Worm (Caenorhabditis elegans): Measurements from ENCODE around the gene srd-33.

Gene srd-33

ce11 chrV:4823683-4824391 lies 48.3 kb upstream of the srd-33 start (continued):
- no peak for TF ChIP-seq D1046.2 (GFP tag; IDR thresholded peaks at IDR 0.05)
- TF ChIP-seq zip-11 (GFP tag; IDR thresholded peaks at IDR 0.05): 0 out of 2 replicates have a peak, but pooled peaks have one; percentile 6
- TF ChIP-seq gei-8 (GFP tag; optimal IDR thresholded peaks at IDR 0.05): peak; percentile 54
- TF ChIP-seq ztf-11 (tag; optimal IDR thresholded peaks at IDR 0.05): no peak
- no peak for TF ChIP-seq cey-2 (tag; optimal IDR thresholded peaks at IDR 0.05; ENCODE audit: borderline replicate concordance, insufficient read depth)
- TF ChIP-seq lin-13 (GFP tag; optimal IDR thresholded peaks at IDR 0.05): peak; percentile 34
- peak; percentile 40; the same call in 1 of the 2 replicates for TF ChIP-seq arid-1 (GFP tag; conservative IDR thresholded peaks at IDR 0.05)
- no peak for TF ChIP-seq nhr-77 (tag; optimal IDR thresholded peaks at IDR 0.05)
- no peak for TF ChIP-seq ceh-28 (tag; optimal IDR thresholded peaks at IDR 0.05)
- peak; percentile 19; the same call in 1 of the 2 replicates for TF ChIP-seq dmd-8 (GFP tag; IDR thresholded peaks at IDR 0.05)
- TF ChIP-seq F37D6.2 (tag; optimal IDR thresholded peaks at IDR 0.05): no peak
- peak; percentile 51; the same call in 1 of the 2 replicates for TF ChIP-seq pha-4 (GFP tag; IDR thresholded peaks at IDR 0.05)
- peak; percentile 8 for TF ChIP-seq pha-4 (tag; optimal IDR thresholded peaks at IDR 0.05)
- no peak for TF ChIP-seq ces-1 (GFP tag; optimal IDR thresholded peaks at IDR 0.05)
- peak; percentile 34 for TF ChIP-seq spr-1 (tag; optimal IDR thresholded peaks at IDR 0.05)
- peak; percentile 47 for TF ChIP-seq ctbp-1 (GFP tag; IDR thresholded peaks at IDR 0.05)
- TF ChIP-seq mxl-3 (GFP tag; optimal IDR thresholded peaks at IDR 0.05): peak; percentile 18
- TF ChIP-seq nhr-10 (tag; optimal IDR thresholded peaks at IDR 0.05): no peak
- no peak for TF ChIP-seq lin-39 (tag; optimal IDR thresholded peaks at IDR 0.05)
- no peak for TF ChIP-seq zip-2 (tag; optimal IDR thresholded peaks at IDR 0.05)
- TF ChIP-seq F26F4.8 (GFP tag; conservative IDR thresholded peaks at IDR 0.05): no peak
- peak; percentile 8; the same call in 1 of the 2 replicates for TF ChIP-seq dmd-6 (GFP tag; IDR thresholded peaks at IDR 0.05)
- no peak for TF ChIP-seq R02D3.7 (tag; optimal IDR thresholded peaks at IDR 0.05)
- TF ChIP-seq dve-1 (tag; optimal IDR thresholded peaks at IDR 0.05; ENCODE audit: insufficient read depth): peak; percentile 60
- peak; percentile 55 for TF ChIP-seq lin-38 (GFP tag; IDR thresholded peaks at IDR 0.05)
- TF ChIP-seq hif-1 (tag; optimal IDR thresholded peaks at IDR 0.05): peak in 1 of 2 experiments; percentile 67
- TF ChIP-seq daf-8 (GFP tag; IDR thresholded peaks at IDR 0.05): no peak
- TF ChIP-seq madf-9 (GFP tag; conservative IDR thresholded peaks at IDR 0.05): no peak
- TF ChIP-seq nhr-11 (tag; optimal IDR thresholded peaks at IDR 0.05): no peak
- peak; percentile 39 for TF ChIP-seq lin-15B (tag; optimal IDR thresholded peaks at IDR 0.05)
- 0 out of 2 replicates have a peak, but pooled peaks have one; percentile 27 for TF ChIP-seq saeg-2 (GFP tag; IDR thresholded peaks at IDR 0.05)
- TF ChIP-seq sdz-12 (GFP tag; optimal IDR thresholded peaks at IDR 0.05): no peak
- TF ChIP-seq attf-4 (tag; optimal IDR thresholded peaks at IDR 0.05): no peak
- no peak for TF ChIP-seq hmg-1.1 (GFP tag; IDR thresholded peaks at IDR 0.05)
- no peak for TF ChIP-seq mdl-1 (tag; optimal IDR thresholded peaks at IDR 0.05)
- TF ChIP-seq nhr-111 (GFP tag; optimal IDR thresholded peaks at IDR 0.05): peak; percentile 36
- TF ChIP-seq lsy-2 (tag; optimal IDR thresholded peaks at IDR 0.05): peak in 1 of 2 experiments; percentile 45
- TF ChIP-seq T20F7.1 (GFP tag; optimal IDR thresholded peaks at IDR 0.05): peak; percentile 77

DNA sequence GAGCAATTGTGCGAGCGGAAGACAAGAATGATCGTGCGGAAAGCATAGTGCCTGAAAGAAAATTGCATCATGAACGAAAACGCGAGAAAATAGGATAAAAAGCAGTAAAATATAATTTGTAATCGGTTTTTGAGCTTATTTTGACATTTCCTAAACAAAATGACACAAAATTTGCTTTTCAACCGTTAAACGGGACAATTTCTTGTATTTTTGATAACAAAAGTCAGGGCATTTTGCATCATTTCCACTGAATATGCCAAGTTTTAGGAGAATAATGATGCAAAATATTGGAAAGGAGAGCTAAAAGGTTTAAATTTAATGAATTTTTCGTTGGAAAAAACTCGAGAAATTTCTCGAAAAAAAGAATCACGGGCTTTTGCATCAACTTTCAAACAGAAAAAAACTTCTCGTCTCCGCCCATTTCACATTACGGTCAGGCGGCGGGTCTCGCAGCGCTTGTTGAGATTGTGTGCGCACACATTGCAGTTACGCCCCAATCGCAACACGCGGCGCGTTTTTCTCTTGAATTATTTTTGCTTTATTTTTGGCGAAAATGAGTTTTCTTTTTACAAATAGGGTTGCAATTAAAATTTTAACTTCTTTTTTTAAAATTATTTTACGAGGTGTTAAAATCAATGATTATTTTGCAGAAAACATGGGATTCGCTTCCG lies 45.2 kb upstream of the srd-33 start, which contains the start of the genes hsp-6 and C37H5.5:
TSS of gene hsp-6 (minus strand) at position 51 of the 671 bp plus-strand sequence.
TSS of gene C37H5.5 (plus strand) at position 651 of the 671 bp plus-strand sequence.
- peak; percentile 73 for TF ChIP-seq unc-130 (GFP tag; optimal IDR thresholded peaks at IDR 0.05)
- peak in 1 of 2 experiments; percentile 24 for TF ChIP-seq daf-16 (GFP tag; optimal IDR thresholded peaks at IDR 0.05)
- peak; percentile 56 for TF ChIP-seq daf-16 (tag; optimal IDR thresholded peaks at IDR 0.05)
- 0 out of 2 replicates have a peak, but pooled peaks have one; percentile 18 for TF ChIP-seq ZK337.2 (GFP tag; IDR thresholded peaks at IDR 0.05)
- peak; percentile 75 for TF ChIP-seq rbr-2 (tag; optimal IDR thresholded peaks at IDR 0.05)
- TF ChIP-seq spr-3 (GFP tag; optimal IDR thresholded peaks at IDR 0.05): peak; percentile 7
- TF ChIP-seq zfp-3 (GFP tag; conservative IDR thresholded peaks at IDR 0.05): peak; percentile 41; the same call in 1 of the 2 replicates
- peak; percentile 91 for TF ChIP-seq mdt-29 (GFP tag; IDR thresholded peaks at IDR 0.05)
- no peak for TF ChIP-seq D1046.2 (GFP tag; IDR thresholded peaks at IDR 0.05)
- TF ChIP-seq egl-27 (tag; optimal IDR thresholded peaks at IDR 0.05): no peak
- TF ChIP-seq Y105C5A.15 (GFP tag; IDR thresholded peaks at IDR 0.05): 0 out of 2 replicates have a peak, but pooled peaks have one; percentile 64
- peak; percentile 79 for TF ChIP-seq lin-38 (GFP tag; IDR thresholded peaks at IDR 0.05)
- peak in 1 of 2 experiments; percentile 36 for TF ChIP-seq unc-62 (GFP tag; optimal IDR thresholded peaks at IDR 0.05 in 1 of 2)
- no peak for TF ChIP-seq unc-62 (tag; optimal IDR thresholded peaks at IDR 0.05)
- no peak for TF ChIP-seq zip-11 (GFP tag; IDR thresholded peaks at IDR 0.05)
- peak; percentile 18 for TF ChIP-seq nhr-11 (tag; optimal IDR thresholded peaks at IDR 0.05)

All from whole organism, L4 larva.